Fruit fly (Drosophila melanogaster): ENCODE data around the gene Spase22-23.

Spase22-23 gene

DNA sequence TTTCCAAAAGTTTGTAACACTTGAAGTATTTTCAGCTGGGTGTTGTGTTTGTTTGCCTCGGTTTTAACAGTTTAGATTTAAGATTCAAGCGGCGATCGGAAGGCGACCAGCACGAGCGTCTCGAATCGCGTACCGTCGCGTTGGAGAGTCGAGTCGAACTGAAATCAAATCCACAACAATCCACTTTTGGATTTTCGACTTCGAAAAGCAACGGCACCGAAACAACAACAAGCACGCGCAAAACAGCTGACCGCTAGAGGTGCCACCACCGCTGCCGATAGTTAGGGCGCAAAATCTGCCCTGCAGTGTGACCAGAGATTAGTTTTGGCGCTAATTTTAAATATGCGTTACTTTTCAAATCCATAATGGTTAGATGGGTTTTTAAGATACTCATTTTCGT is 41.2 kb upstream of the Spase22-23 start, which contains the start of gene jar (continued):
- no peak for TF ChIP-seq sv (GFP tag; optimal IDR thresholded peaks at IDR 0.05)
- TF ChIP-seq ey (GFP tag; optimal IDR thresholded peaks at IDR 0.05): no peak
- TF ChIP-seq pan (optimal IDR thresholded peaks at IDR 0.05): no peak
- no peak for TF ChIP-seq sage (GFP tag; optimal IDR thresholded peaks at IDR 0.05)
- no peak for TF ChIP-seq Hnf4 (GFP tag; optimal IDR thresholded peaks at IDR 0.05)
- peak; percentile 61 for TF ChIP-seq Hr83 (GFP tag; optimal IDR thresholded peaks at IDR 0.05; ENCODE audit: poor library complexity, severe bottlenecking)
- no peak for TF ChIP-seq Hr78 (GFP tag; optimal IDR thresholded peaks at IDR 0.05)
- peak; percentile 4 for TF ChIP-seq OdsH (GFP tag; optimal IDR thresholded peaks at IDR 0.05)

dm6 chr3R:24270578-24270977 is 40.7 kb upstream of the Spase22-23 start:
- TF ChIP-seq usp (GFP tag; optimal IDR thresholded peaks at IDR 0.05) (no peak), brk (GFP tag; optimal IDR thresholded peaks at IDR 0.05) (no peak), ey (GFP tag; optimal IDR thresholded peaks at IDR 0.05) (no peak), foxo (GFP tag; optimal IDR thresholded peaks at IDR 0.05) (no peak), fru (GFP tag; optimal IDR thresholded peaks at IDR 0.05) (no peak), N (GFP tag; optimal IDR thresholded peaks at IDR 0.05) (no peak), dsf (GFP tag; optimal IDR thresholded peaks at IDR 0.05; ENCODE audit: borderline replicate concordance) (no peak), HLH106 (tag; optimal IDR thresholded peaks at IDR 0.05) (no peak), Jra (GFP tag; optimal IDR thresholded peaks at IDR 0.05) (no peak), sv (GFP tag; optimal IDR thresholded peaks at IDR 0.05) (no peak), Hr78 (GFP tag; optimal IDR thresholded peaks at IDR 0.05) (no peak), Mio (GFP tag; optimal IDR thresholded peaks at IDR 0.05) (no peak), woc (GFP tag; optimal IDR thresholded peaks at IDR 0.05) (no peak), Myc (optimal IDR thresholded peaks at IDR 0.05) (no peak), lola (GFP tag; optimal IDR thresholded peaks at IDR 0.05) (no peak), Dif (GFP tag; optimal IDR thresholded peaks at IDR 0.05; ENCODE audit: partially characterized antibody) (no peak), GATAd (GFP tag; optimal IDR thresholded peaks at IDR 0.05) (no peak), OdsH (GFP tag; optimal IDR thresholded peaks at IDR 0.05) (no peak), jim (GFP tag; optimal IDR thresholded peaks at IDR 0.05) (no peak), pan (optimal IDR thresholded peaks at IDR 0.05) (no peak)

dm6 chr3R:24270034-24270433 is 40.2 kb upstream of the Spase22-23 start:
- TF ChIP-seq Dif (GFP tag; optimal IDR thresholded peaks at IDR 0.05; ENCODE audit: partially characterized antibody) (no peak), brk (GFP tag; optimal IDR thresholded peaks at IDR 0.05) (no peak), sage (GFP tag; optimal IDR thresholded peaks at IDR 0.05) (no peak), OdsH (GFP tag; optimal IDR thresholded peaks at IDR 0.05) (no peak), lola (GFP tag; optimal IDR thresholded peaks at IDR 0.05) (no peak), Hnf4 (GFP tag; optimal IDR thresholded peaks at IDR 0.05) (no peak), tai (GFP tag; optimal IDR thresholded peaks at IDR 0.05) (no peak), Mio (GFP tag; optimal IDR thresholded peaks at IDR 0.05) (no peak), Hr78 (GFP tag; optimal IDR thresholded peaks at IDR 0.05) (no peak)

- TF ChIP-seq N (GFP tag; optimal IDR thresholded peaks at IDR 0.05): no peak
- TF ChIP-seq pan (optimal IDR thresholded peaks at IDR 0.05): no peak
- TF ChIP-seq sage (GFP tag; optimal IDR thresholded peaks at IDR 0.05): no peak
- no peak for TF ChIP-seq Mio (GFP tag; optimal IDR thresholded peaks at IDR 0.05)
- TF ChIP-seq woc (GFP tag; optimal IDR thresholded peaks at IDR 0.05): no peak
- no peak for TF ChIP-seq Rel (GFP tag; optimal IDR thresholded peaks at IDR 0.05)
- peak; percentile 85 for TF ChIP-seq Rel (tag; optimal IDR thresholded peaks at IDR 0.05)
- no peak for TF ChIP-seq ey (GFP tag; optimal IDR thresholded peaks at IDR 0.05)
Observed at dm6 chr3R:24268293-24268692, 38.5 kb upstream of the Spase22-23 start.

dm6 chr3R:24267580-24268202 is 37.9 kb upstream of the Spase22-23 start:
- TF ChIP-seq Rel (GFP tag; optimal IDR thresholded peaks at IDR 0.05): no peak
- no peak for TF ChIP-seq Rel (tag; optimal IDR thresholded peaks at IDR 0.05)
- TF ChIP-seq Mio (GFP tag; optimal IDR thresholded peaks at IDR 0.05): no peak
- TF ChIP-seq usp (GFP tag; optimal IDR thresholded peaks at IDR 0.05): no peak
- TF ChIP-seq foxo (GFP tag; optimal IDR thresholded peaks at IDR 0.05): no peak
- TF ChIP-seq pan (optimal IDR thresholded peaks at IDR 0.05): no peak
- TF ChIP-seq Hr78 (GFP tag; optimal IDR thresholded peaks at IDR 0.05): no peak
- no peak for TF ChIP-seq Myc (optimal IDR thresholded peaks at IDR 0.05)
- no peak for TF ChIP-seq br (GFP tag; optimal IDR thresholded peaks at IDR 0.05)
- no peak for TF ChIP-seq Sp1 (GFP tag; optimal IDR thresholded peaks at IDR 0.05)
- no peak for TF ChIP-seq dmrt93B (GFP tag; optimal IDR thresholded peaks at IDR 0.05)
- TF ChIP-seq Hr83 (GFP tag; optimal IDR thresholded peaks at IDR 0.05; ENCODE audit: poor library complexity, severe bottlenecking): no peak
- no peak for TF ChIP-seq Jra (GFP tag; optimal IDR thresholded peaks at IDR 0.05)
- no peak for TF ChIP-seq jim (GFP tag; optimal IDR thresholded peaks at IDR 0.05)
